Fruit fly (Drosophila melanogaster) whole organism, prepupa: ENCODE results near the gene SF2.

Experiments
- CG16779 ChIP-seq: fragments of 200-800 bp; sonication (Bioruptor generic); optimal IDR thresholded peaks from 3 replicates; lab custom pipeline; 2017; ENCODE audit warnings: missing biosample characterization, mild to moderate bottlenecking, missing genetic modification characterization
- CG8119 ChIP-seq: fragments of 200-800 bp; sonication (Bioruptor generic); IDR thresholded peaks from 3 replicates; pipeline ENCODE4 v1.3.6; 2022; ENCODE audit warnings: missing biosample characterization, missing genetic modification characterization
- OdsH ChIP-seq: fragments of 200-800 bp; sonication (Bioruptor generic); optimal IDR thresholded peaks from 3 replicates; lab custom pipeline; 2016; ENCODE audit warnings: missing biosample characterization, missing genetic modification characterization
- fd59A ChIP-seq: fragments of 200-800 bp; sonication (Bioruptor generic); optimal IDR thresholded peaks from 2 replicates; lab custom pipeline; 2017; ENCODE audit warnings: missing biosample characterization, mild to moderate bottlenecking, missing genetic modification characterization, missing genetic modification reagents
- fd85E ChIP-seq: fragments of 200-800 bp; sonication (Bioruptor generic); optimal IDR thresholded peaks from 3 replicates; lab custom pipeline; 2016; ENCODE audit warnings: missing biosample characterization, missing genetic modification characterization
- net ChIP-seq: fragments of 200-800 bp; sonication (Bioruptor generic); optimal IDR thresholded peaks from 3 replicates; lab custom pipeline; 2016; ENCODE audit warnings: missing biosample characterization, missing genetic modification characterization

DNA sequence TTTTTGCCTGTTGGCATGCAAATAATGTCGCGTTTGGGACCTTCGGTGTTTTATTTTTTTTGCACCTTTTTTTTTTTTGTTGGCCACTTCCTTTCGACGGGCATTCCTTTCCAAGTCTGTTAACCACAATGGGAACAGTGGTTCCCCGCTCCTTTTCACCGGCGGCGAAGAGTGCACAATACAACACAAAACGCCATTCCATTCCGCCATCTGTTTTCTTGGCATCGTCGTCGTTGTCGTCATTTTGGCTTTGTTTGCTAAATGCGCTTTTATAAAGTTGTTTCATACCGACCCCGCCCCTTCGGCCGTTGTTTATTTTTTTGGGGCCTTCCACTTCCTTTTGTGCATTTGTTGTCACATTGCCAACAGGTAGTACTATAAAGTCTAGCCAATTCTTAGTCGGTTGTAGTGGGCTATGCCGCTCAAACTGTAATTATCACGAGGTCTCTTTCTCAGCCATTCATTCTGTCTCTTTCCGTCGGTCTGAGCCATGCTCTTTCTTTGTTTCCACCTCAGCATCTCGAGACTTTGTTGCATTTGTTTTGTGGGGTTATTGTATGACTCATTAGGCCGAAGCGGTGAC is 51.5 kb downstream of the SF2 start:
- no peak for TF ChIP-seq net (GFP tag; lab: Kevin White, UChicago)
- no peak for TF ChIP-seq CG16779 (tag; lab: Kevin White, UChicago)
- TF ChIP-seq fd59A (GFP tag; lab: Kevin White, UChicago) = no peak
- no peak for TF ChIP-seq OdsH (GFP tag; lab: Kevin White, UChicago)
- no peak for TF ChIP-seq fd85E
- TF ChIP-seq CG8119 = no peak
